Worm (Caenorhabditis elegans) whole organism, L1 larva: ENCODE data around the gene F21D9.1.

Experiments used
- C04F5.9 ChIP-seq: sonication (generic microtip); optimal IDR thresholded peaks from 2 replicates; lab custom pipeline; 2016; ENCODE audit warnings: missing genetic modification characterization, missing compliant biosample characterization
- aly-2 ChIP-seq: fragments of 150-350 bp; optimal IDR thresholded peaks from 2 replicates; lab custom pipeline; 2014; ENCODE audit warnings: missing biosample characterization, missing genetic modification characterization
- blmp-1 ChIP-seq: fragments of 150-350 bp; optimal IDR thresholded peaks from 2 replicates; lab custom pipeline; 2014; ENCODE audit warnings: missing biosample characterization, missing genetic modification characterization
- efl-1 ChIP-seq, 4 experiments: fragments of 150-350 bp; optimal IDR thresholded peaks in 3 of 4; peaks in 1 of 4; 1 replicate in 1 of 4; 2 replicates in 3 of 4; lab custom pipeline; 2014; ENCODE audit warnings: missing biosample characterization in 2 of 4, missing genetic modification characterization in 2 of 4, missing genetic modification reagents in 2 of 4
- lin-13 ChIP-seq: fragments of 150-350 bp; optimal IDR thresholded peaks from 2 replicates; lab custom pipeline; 2014; ENCODE audit warnings: missing biosample characterization, missing genetic modification reagents, missing genetic modification characterization
- mdl-1 ChIP-seq, 2 experiments: fragments of 150-350 bp; optimal IDR thresholded peaks; 2 replicates each; lab custom pipeline; 2014 to 2017; ENCODE audit warnings: missing biosample characterization in 2 of 2, missing genetic modification characterization in 2 of 2, inconsistent platforms in 1 of 2
- nhr-11 ChIP-seq: fragments of 150-350 bp; optimal IDR thresholded peaks from 2 replicates; lab custom pipeline; 2014; ENCODE audit warnings: missing biosample characterization, missing genetic modification characterization
- nhr-28 ChIP-seq: fragments of 150-350 bp; optimal IDR thresholded peaks from 2 replicates; lab custom pipeline; 2014; ENCODE audit warnings: missing biosample characterization, missing genetic modification characterization
- pqm-1 ChIP-seq: sonication (generic microtip); optimal IDR thresholded peaks from 3 replicates; lab custom pipeline; 2017; ENCODE audit warnings: missing biosample characterization, missing genetic modification characterization
- swsn-7 ChIP-seq: sonication (generic microtip); optimal IDR thresholded peaks from 2 replicates; lab custom pipeline; 2016; ENCODE audit warnings: missing genetic modification characterization, missing compliant biosample characterization
- tbx-2 ChIP-seq: sonication (generic microtip); optimal IDR thresholded peaks from 2 replicates; lab custom pipeline; 2016; ENCODE audit warnings: missing genetic modification characterization, missing compliant biosample characterization
- vab-15 ChIP-seq: sonication (generic microtip); optimal IDR thresholded peaks from 2 replicates; lab custom pipeline; 2017; ENCODE audit warnings: missing genotype, mild to moderate bottlenecking, missing genetic modification characterization, missing compliant biosample characterization
- xbp-1 ChIP-seq: sonication (generic microtip); optimal IDR thresholded peaks from 2 replicates; lab custom pipeline; 2016; ENCODE audit warnings: missing genetic modification characterization, missing compliant biosample characterization
- ztf-11 ChIP-seq, 2 experiments: sonication (generic microtip); optimal IDR thresholded peaks; 2 replicates each; lab custom pipeline; 2016 to 2017; ENCODE audit warnings: missing genetic modification characterization in 2 of 2, missing biosample characterization in 1 of 2, missing compliant biosample characterization in 1 of 2

DNA sequence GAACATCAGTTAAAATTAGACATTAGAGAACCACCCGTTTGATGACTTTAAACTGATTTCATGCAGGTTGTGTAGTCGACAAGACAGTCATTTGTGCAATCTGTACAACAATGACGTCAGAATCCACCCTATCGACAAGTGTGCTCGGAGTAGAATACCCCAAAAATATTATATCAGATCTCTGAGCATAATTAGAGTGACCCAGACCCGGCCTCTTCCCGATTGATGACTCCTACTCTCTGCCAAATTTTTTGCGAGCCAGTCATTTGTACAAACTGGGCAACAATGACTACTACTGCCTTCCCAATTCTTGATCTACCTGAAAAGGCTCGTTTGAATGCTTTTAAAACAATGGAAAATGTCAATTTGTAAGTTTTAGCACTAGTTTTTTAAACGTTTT is 24.1 kb upstream of the F21D9.1 start, which contains the start of the genes fbxb-115 and fbxb-1:
- TF ChIP-seq efl-1 (optimal IDR thresholded peaks at IDR 0.05; lab: Kevin White, UChicago) (no peak), efl-1 (GFP tag; optimal IDR thresholded peaks at IDR 0.05 in 1 of 2; lab: Kevin White, UChicago) (no peak), ztf-11 (tag; optimal IDR thresholded peaks at IDR 0.05; lab: Kevin White, UChicago) (no peak), nhr-28 (tag; lab: Kevin White, UChicago) (no peak), pqm-1 (no peak), vab-15 (tag; lab: Kevin White, UChicago) (no peak), xbp-1 (tag; lab: Kevin White, UChicago) (no peak), aly-2 (tag; lab: Kevin White, UChicago) (no peak), C04F5.9 (tag; lab: Kevin White, UChicago) (no peak), lin-13 (no peak), swsn-7 (no peak), nhr-11 (tag; lab: Kevin White, UChicago) (no peak), tbx-2 (tag; lab: Kevin White, UChicago) (no peak), mdl-1 (tag; optimal IDR thresholded peaks at IDR 0.05; lab: Kevin White, UChicago) (no peak), blmp-1 (tag; lab: Kevin White, UChicago) (no peak)
